Worm (Caenorhabditis elegans) whole organism, early embryonic: ENCODE data around the gene asp-4.

Experiments
- B0310.2 ChIP-seq: sonication (generic microtip); optimal IDR thresholded peaks from 2 replicates; lab custom pipeline; 2016; ENCODE audit warnings: mild to moderate bottlenecking, missing genetic modification characterization, missing compliant biosample characterization
- F13C5.2 ChIP-seq: sonication (generic microtip); optimal IDR thresholded peaks from 2 replicates; lab custom pipeline; 2017; ENCODE audit warnings: mild to moderate bottlenecking, missing genetic modification characterization, inconsistent platforms, missing compliant biosample characterization
- ama-1 ChIP-seq: fragments of 150-350 bp; optimal IDR thresholded peaks from 2 replicates; lab custom pipeline; 2014
- ceh-13 ChIP-seq: fragments of 200-800 bp; sonication (Bioruptor generic); optimal IDR thresholded peaks from 2 replicates; lab custom pipeline; 2018; ENCODE audit warnings: mild to moderate bottlenecking, missing genetic modification characterization, missing compliant biosample characterization
- flt-1 ChIP-seq: fragments of 200-800 bp; sonication (Bioruptor generic); IDR thresholded peaks from 2 replicates; pipeline ENCODE4 v1.3.6; 2022; ENCODE audit warnings: missing genetic modification characterization, missing compliant biosample characterization
- hmg-4 ChIP-seq: fragments of 200-800 bp; sonication (Bioruptor generic); optimal IDR thresholded peaks from 2 replicates; lab custom pipeline; 2018; ENCODE audit warnings: mild to moderate bottlenecking, missing genetic modification characterization, missing compliant biosample characterization
- hnd-1 ChIP-seq: sonication (generic microtip); optimal IDR thresholded peaks from 2 replicates; lab custom pipeline; 2016; ENCODE audit warnings: missing genetic modification characterization, missing compliant biosample characterization
- pes-1 ChIP-seq: fragments of 200-800 bp; sonication (Bioruptor generic); IDR thresholded peaks from 2 replicates; pipeline ENCODE4 v1.3.6; 2022; ENCODE audit warnings: missing genetic modification reagents, missing genetic modification characterization, missing compliant biosample characterization
- scrt-1 ChIP-seq: fragments of 200-800 bp; sonication (Bioruptor generic); IDR thresholded peaks from 2 replicates; pipeline ENCODE4 v1.3.6; 2022; ENCODE audit warnings: missing genetic modification characterization, missing compliant biosample characterization
- sea-1 ChIP-seq: fragments of 200-800 bp; sonication (Bioruptor generic); conservative IDR thresholded peaks from 2 replicates; pipeline ENCODE4 v1.3.6; 2022; ENCODE audit warnings: missing genetic modification characterization, missing compliant biosample characterization

ce11 chrX:13225111-13225905, 4.0 kb upstream of the asp-4 start:
- no peak for TF ChIP-seq sea-1 (GFP tag; lab: Robert Waterston, UW)
- no peak for TF ChIP-seq F13C5.2 (tag; lab: Kevin White, UChicago)
- no peak for TF ChIP-seq flt-1 (GFP tag; lab: Robert Waterston, UW)
- TF ChIP-seq hnd-1 (tag; lab: Kevin White, UChicago) = no peak
- TF ChIP-seq ama-1 (lab: Kevin White, UChicago) = no peak
- no peak for TF ChIP-seq B0310.2 (tag; lab: Kevin White, UChicago)
- TF ChIP-seq pes-1 (GFP tag; lab: Robert Waterston, UW) = no peak
- TF ChIP-seq scrt-1 = no peak
- TF ChIP-seq hmg-4 (GFP tag; lab: Kevin White, UChicago) = no peak
- no peak for TF ChIP-seq ceh-13 (GFP tag; lab: Kevin White, UChicago)
